4 fruit fly cellular contexts compared by ENCODE assay signal in the genomic region with DNA sequence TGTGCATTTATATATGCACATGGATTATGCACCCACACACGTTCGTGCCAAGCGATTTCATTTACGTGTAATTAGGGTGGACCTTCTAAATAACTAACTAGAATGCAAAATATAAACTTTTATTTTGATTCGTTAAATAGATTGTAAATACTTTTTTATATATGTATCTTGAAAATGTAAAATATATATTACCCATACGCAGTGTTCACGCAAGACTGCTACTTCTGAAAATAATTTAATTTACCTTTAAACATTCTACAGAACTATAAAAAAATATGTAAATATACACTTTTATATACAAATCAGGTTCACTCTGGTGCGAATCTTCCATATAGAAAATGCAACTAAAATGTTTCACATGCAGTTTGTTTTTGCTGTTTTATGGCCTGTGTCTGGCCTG.
TF ChIP-seq lines count a peak whose summit lies in the region.

No protein-coding gene starts in this region.

TF ChIP-seq in whole organism, adult, 20 proteins besides CTCF, POLR2A, EP300 and RAD21:
- peak; percentile 9 for TF ChIP-seq CG14711 (tag; optimal IDR thresholded peaks at IDR 0.05; lab: Kevin White, UChicago)
- peak; percentile 81 for TF ChIP-seq CG33017 (tag; optimal IDR thresholded peaks at IDR 0.05; lab: Kevin White, UChicago)
- no peak for TF ChIP-seq pad (GFP tag; optimal IDR thresholded peaks at IDR 0.05; lab: Kevin White, UChicago)
- TF ChIP-seq bab1 (GFP tag; optimal IDR thresholded peaks at IDR 0.05; lab: Kevin White, UChicago) = no peak
- TF ChIP-seq Mnt (GFP tag; optimal IDR thresholded peaks at IDR 0.05; lab: Kevin White, UChicago) = no peak
- TF ChIP-seq cnc (optimal IDR thresholded peaks at IDR 0.05; lab: Kevin White, UChicago) = no peak
- peak; percentile 62 for TF ChIP-seq CG12768 (GFP tag; optimal IDR thresholded peaks at IDR 0.05; lab: Kevin White, UChicago)
- peak; percentile 66 for TF ChIP-seq CG7045 (GFP tag; optimal IDR thresholded peaks at IDR 0.05; lab: Kevin White, UChicago)
- peak; percentile 22 for TF ChIP-seq CG11617 (GFP tag; optimal IDR thresholded peaks at IDR 0.05; lab: Kevin White, UChicago)
- peak; percentile 35 for TF ChIP-seq CG7101 (tag; optimal IDR thresholded peaks at IDR 0.05; lab: Kevin White, UChicago)
- TF ChIP-seq Hr96 (GFP tag; optimal IDR thresholded peaks at IDR 0.05; lab: Kevin White, UChicago) = no peak
- TF ChIP-seq cic (GFP tag; optimal IDR thresholded peaks at IDR 0.05; lab: Kevin White, UChicago) = no peak

TF ChIP-seq in whole organism, prepupa, 60 proteins besides CTCF, POLR2A, EP300 and RAD21 (continues in another document):
- peak; percentile 22 for TF ChIP-seq CG34406 (GFP tag; optimal IDR thresholded peaks at IDR 0.05; lab: Kevin White, UChicago)
- peak; percentile 33; the same call in 1 of the 2 replicates for TF ChIP-seq Gug (GFP tag; IDR thresholded peaks at IDR 0.05; lab: Robert Waterston, UW)
- TF ChIP-seq esn (GFP tag; optimal IDR thresholded peaks at IDR 0.05; lab: Kevin White, UChicago) = peak; percentile 17
- peak; percentile 28 for TF ChIP-seq OdsH (GFP tag; optimal IDR thresholded peaks at IDR 0.05; lab: Kevin White, UChicago)
- TF ChIP-seq Eip78C (GFP tag; lab: Kevin White, UChicago) = peak; percentile 62
- peak; percentile 61; the same call in 2 of the 3 replicates for TF ChIP-seq CG6163 (GFP tag; IDR thresholded peaks at IDR 0.05; lab: Robert Waterston, UW)
- peak; percentile 11 for TF ChIP-seq Lpt (GFP tag; optimal IDR thresholded peaks at IDR 0.05; lab: Kevin White, UChicago)
- peak; percentile 9 for TF ChIP-seq net (GFP tag; optimal IDR thresholded peaks at IDR 0.05; lab: Kevin White, UChicago)
- peak; percentile 43 for TF ChIP-seq CG6276 (GFP tag; optimal IDR thresholded peaks at IDR 0.05; lab: Kevin White, UChicago)
- no peak for TF ChIP-seq Sox102F (GFP tag; optimal IDR thresholded peaks at IDR 0.05; lab: Kevin White, UChicago)
- TF ChIP-seq CG10631 (GFP tag; optimal IDR thresholded peaks at IDR 0.05; lab: Kevin White, UChicago) = peak; percentile 10
- TF ChIP-seq ss (GFP tag; optimal IDR thresholded peaks at IDR 0.05; lab: Kevin White, UChicago) = peak in 1 of 2 experiments; percentile 45
- TF ChIP-seq eg (GFP tag; IDR thresholded peaks at IDR 0.05; lab: Robert Waterston, UW) = 0 out of 3 replicates have a peak, but pooled peaks have one; percentile 54
- peak; percentile 29 for TF ChIP-seq CG6808 (GFP tag; optimal IDR thresholded peaks at IDR 0.05; lab: Kevin White, UChicago)
- TF ChIP-seq CG8119 (GFP tag; IDR thresholded peaks at IDR 0.05; lab: Robert Waterston, UW) = peak; percentile 82
- no peak for TF ChIP-seq fd59A (GFP tag; optimal IDR thresholded peaks at IDR 0.05; lab: Kevin White, UChicago)
- no peak for TF ChIP-seq fkh (GFP tag; optimal IDR thresholded peaks at IDR 0.05; lab: Kevin White, UChicago)
- TF ChIP-seq dsx (GFP tag; optimal IDR thresholded peaks at IDR 0.05; lab: Kevin White, UChicago; ENCODE audit: poor library complexity, severe bottlenecking) = peak; percentile 44
- TF ChIP-seq Ets21C (GFP tag; optimal IDR thresholded peaks at IDR 0.05; lab: Kevin White, UChicago) = no peak
- TF ChIP-seq Hr4 (GFP tag; optimal IDR thresholded peaks at IDR 0.05; lab: Kevin White, UChicago) = peak; percentile 42
- TF ChIP-seq CG32006 (GFP tag; optimal IDR thresholded peaks at IDR 0.05; lab: Kevin White, UChicago) = peak; percentile 56
- no peak for TF ChIP-seq Eip75B (GFP tag; optimal IDR thresholded peaks at IDR 0.05; lab: Kevin White, UChicago)
- no peak for TF ChIP-seq fd85E (GFP tag; optimal IDR thresholded peaks at IDR 0.05; lab: Kevin White, UChicago)
- peak; percentile 26 for TF ChIP-seq CG10669 (GFP tag; optimal IDR thresholded peaks at IDR 0.05; lab: Kevin White, UChicago)
- no peak for TF ChIP-seq CG11294 (GFP tag; IDR thresholded peaks at IDR 0.05; lab: Robert Waterston, UW)

TF ChIP-seq in whole organism, pupa, 21 proteins besides CTCF, POLR2A, EP300 and RAD21:
- TF ChIP-seq CG14655 (GFP tag; optimal IDR thresholded peaks at IDR 0.05; lab: Kevin White, UChicago) (peak; percentile 35), CG4496 (GFP tag; IDR thresholded peaks at IDR 0.05; lab: Robert Waterston, UW) (peak; percentile 55), CG32121 (GFP tag; IDR thresholded peaks at IDR 0.05; lab: Robert Waterston, UW) (peak; percentile 61), Pif1B (GFP tag; optimal IDR thresholded peaks at IDR 0.05; lab: Kevin White, UChicago) (peak; percentile 3), CG10348 (GFP tag; IDR thresholded peaks at IDR 0.05; lab: Robert Waterston, UW) (no peak), rn (GFP tag; IDR thresholded peaks at IDR 0.05; lab: Robert Waterston, UW) (no peak), EcR (GFP tag; optimal IDR thresholded peaks at IDR 0.05; lab: Kevin White, UChicago) (no peak), Ets98B (GFP tag; IDR thresholded peaks at IDR 0.05; lab: Robert Waterston, UW) (peak; percentile 28; the same call in 1 of the 2 replicates), CG8159 (tag; optimal IDR thresholded peaks at IDR 0.05; lab: Kevin White, UChicago) (peak; percentile 86), CG34367 (tag; optimal IDR thresholded peaks at IDR 0.05; lab: Kevin White, UChicago) (peak; percentile 23), CG9948 (tag; optimal IDR thresholded peaks at IDR 0.05; lab: Kevin White, UChicago) (peak; percentile 40), CG8301 (tag; optimal IDR thresholded peaks at IDR 0.05; lab: Kevin White, UChicago) (peak; percentile 27), CG17806 (tag; optimal IDR thresholded peaks at IDR 0.05; lab: Kevin White, UChicago) (peak; percentile 35), CG15710 (tag; optimal IDR thresholded peaks at IDR 0.05; lab: Kevin White, UChicago) (peak; percentile 46)
TF ChIP-seq in whole organism, pupa: peak in this region for 11.

TF ChIP-seq in whole organism, wandering third instar larva, 38 proteins besides CTCF, POLR2A, EP300 and RAD21:
- no peak for TF ChIP-seq lola (GFP tag; optimal IDR thresholded peaks at IDR 0.05; lab: Kevin White, UChicago)
- TF ChIP-seq Sp1 (GFP tag; optimal IDR thresholded peaks at IDR 0.05; lab: Kevin White, UChicago) = peak; percentile 52
- TF ChIP-seq Dif (GFP tag; optimal IDR thresholded peaks at IDR 0.05; lab: Kevin White, UChicago; ENCODE audit: partially characterized antibody) = no peak
- TF ChIP-seq sv (GFP tag; optimal IDR thresholded peaks at IDR 0.05; lab: Kevin White, UChicago) = no peak
- no peak for TF ChIP-seq ey (GFP tag; optimal IDR thresholded peaks at IDR 0.05; lab: Kevin White, UChicago)
- no peak for TF ChIP-seq tai (GFP tag; optimal IDR thresholded peaks at IDR 0.05; lab: Kevin White, UChicago)
- TF ChIP-seq h (GFP tag; optimal IDR thresholded peaks at IDR 0.05; lab: Kevin White, UChicago) = no peak
- no peak for TF ChIP-seq jim (GFP tag; optimal IDR thresholded peaks at IDR 0.05; lab: Kevin White, UChicago)
- TF ChIP-seq dmrt93B (GFP tag; optimal IDR thresholded peaks at IDR 0.05; lab: Kevin White, UChicago) = no peak
- no peak for TF ChIP-seq Myc (optimal IDR thresholded peaks at IDR 0.05; lab: Kevin White, UChicago)
- TF ChIP-seq fru (GFP tag; optimal IDR thresholded peaks at IDR 0.05; lab: Kevin White, UChicago) = no peak
- no peak for TF ChIP-seq psq (GFP tag; optimal IDR thresholded peaks at IDR 0.05; lab: Kevin White, UChicago)
- TF ChIP-seq foxo (GFP tag; optimal IDR thresholded peaks at IDR 0.05; lab: Kevin White, UChicago) = peak in 1 of 2 experiments; percentile 18
- TF ChIP-seq Abd-B (GFP tag; optimal IDR thresholded peaks at IDR 0.05; lab: Kevin White, UChicago) = no peak
- TF ChIP-seq HLH106 (tag; optimal IDR thresholded peaks at IDR 0.05; lab: Kevin White, UChicago) = peak; percentile 23
- TF ChIP-seq GATAd (GFP tag; optimal IDR thresholded peaks at IDR 0.05; lab: Kevin White, UChicago) = no peak
